Fruit fly (Drosophila melanogaster) whole organism, embryonic: Measurements from ENCODE around the gene dor.
A peak's percentile ranks its signal among the peaks of the same experiment; 100 is the strongest.

ENCODE experiments used
- Adf1 ChIP-seq: fragments of 200-800 bp; sonication (Bioruptor generic); IDR thresholded peaks from 2 replicates; pipeline ENCODE4 v1.3.6; 2022; ENCODE audit warnings: missing biosample characterization, missing genetic modification characterization
- Bgb ChIP-seq: fragments of 200-800 bp; sonication (Bioruptor generic); IDR thresholded peaks from 2 replicates; pipeline ENCODE4 v1.3.6; 2022; ENCODE audit warnings: missing biosample characterization, missing genetic modification characterization; ENCODE audit not compliant: partially characterized antibody
- CG1024 ChIP-seq: fragments of 200-800 bp; sonication (Bioruptor generic); IDR thresholded peaks from 2 replicates; pipeline ENCODE4 v1.3.6; 2022; ENCODE audit warnings: missing biosample characterization, missing genetic modification characterization
- CG10654 ChIP-seq: fragments of 200-800 bp; sonication (Bioruptor generic); optimal IDR thresholded peaks from 2 replicates; lab custom pipeline; 2016; ENCODE audit warnings: missing biosample characterization, missing genetic modification characterization
- CG11456 ChIP-seq: fragments of 200-800 bp; sonication (Bioruptor generic); IDR thresholded peaks from 3 replicates; pipeline ENCODE4 v1.3.6; 2022; ENCODE audit warnings: missing biosample characterization, missing genetic modification characterization
- CG12236 ChIP-seq: fragments of 200-800 bp; sonication (Bioruptor generic); optimal IDR thresholded peaks from 2 replicates; lab custom pipeline; 2016; ENCODE audit warnings: missing biosample characterization, missing genetic modification characterization
- CG1233 ChIP-seq: fragments of 200-800 bp; sonication (Bioruptor generic); optimal IDR thresholded peaks from 4 replicates; lab custom pipeline; 2018; ENCODE audit warnings: missing biosample characterization, mild to moderate bottlenecking, missing genetic modification characterization
- CG13123 ChIP-seq: fragments of 200-800 bp; sonication (Bioruptor generic); optimal IDR thresholded peaks from 2 replicates; lab custom pipeline; 2016; ENCODE audit warnings: missing biosample characterization, missing genetic modification characterization
- CG13894 ChIP-seq: fragments of 200-800 bp; sonication (Bioruptor generic); optimal IDR thresholded peaks from 3 replicates; lab custom pipeline; 2018; ENCODE audit warnings: missing biosample characterization, mild to moderate bottlenecking, missing genetic modification characterization, moderate library complexity
- CG14014 ChIP-seq: fragments of 200-800 bp; sonication (Bioruptor generic); IDR thresholded peaks from 2 replicates; pipeline ENCODE4 v1.3.6; 2022; ENCODE audit warnings: missing biosample characterization, missing genetic modification characterization
- CG14710 ChIP-seq: fragments of 200-800 bp; sonication (Bioruptor generic); optimal IDR thresholded peaks from 3 replicates; lab custom pipeline; 2019; ENCODE audit warnings: missing biosample characterization, mild to moderate bottlenecking, missing genetic modification characterization, moderate library complexity
- CG14860 ChIP-seq: fragments of 200-800 bp; sonication (Bioruptor generic); IDR thresholded peaks from 3 replicates; pipeline ENCODE4 v1.3.6; 2022; ENCODE audit warnings: missing biosample characterization, missing genetic modification characterization; ENCODE audit not compliant: partially characterized antibody
- CG16813 ChIP-seq: fragments of 200-800 bp; sonication (Bioruptor generic); IDR thresholded peaks from 3 replicates; pipeline ENCODE4 v1.3.6; 2022; ENCODE audit warnings: missing biosample characterization, missing genetic modification characterization; ENCODE audit not compliant: partially characterized antibody
- CG1832 ChIP-seq: fragments of 200-800 bp; sonication (Bioruptor generic); optimal IDR thresholded peaks from 2 replicates; lab custom pipeline; 2017; ENCODE audit warnings: missing biosample characterization, mild to moderate bottlenecking, missing genetic modification characterization, inconsistent platforms
- CG32767 ChIP-seq: fragments of 200-800 bp; sonication (Bioruptor generic); IDR thresholded peaks from 2 replicates; pipeline ENCODE4 v1.3.6; 2022; ENCODE audit warnings: missing biosample characterization, missing genetic modification characterization
- CG34376 ChIP-seq: fragments of 200-800 bp; sonication (Bioruptor generic); optimal IDR thresholded peaks from 2 replicates; lab custom pipeline; 2018; ENCODE audit warnings: missing biosample characterization, mild to moderate bottlenecking, missing genetic modification characterization
- CG42726 ChIP-seq: fragments of 200-800 bp; sonication (Bioruptor generic); IDR thresholded peaks from 2 replicates; pipeline ENCODE4 v1.3.6; 2022; ENCODE audit warnings: missing biosample characterization, missing genetic modification characterization; ENCODE audit not compliant: partially characterized antibody
- CG5180 ChIP-seq: fragments of 200-800 bp; sonication (Bioruptor generic); optimal IDR thresholded peaks from 3 replicates; lab custom pipeline; 2017; ENCODE audit warnings: missing biosample characterization, missing genetic modification characterization, mild to moderate bottlenecking, moderate library complexity, missing genetic modification reagents
- CG6791 ChIP-seq: fragments of 200-800 bp; sonication (Bioruptor generic); IDR thresholded peaks from 3 replicates; pipeline ENCODE4 v1.3.6; 2022; ENCODE audit warnings: missing biosample characterization, missing genetic modification characterization; ENCODE audit not compliant: partially characterized antibody
- CG7372 ChIP-seq: fragments of 200-800 bp; sonication (Bioruptor generic); IDR thresholded peaks from 2 replicates; pipeline ENCODE4 v1.3.6; 2022; ENCODE audit warnings: missing biosample characterization, missing genetic modification characterization
- CG7786 ChIP-seq: fragments of 200-800 bp; sonication (Bioruptor generic); optimal IDR thresholded peaks from 2 replicates; lab custom pipeline; 2016; ENCODE audit warnings: missing biosample characterization, missing genetic modification characterization
- CG9727 ChIP-seq: fragments of 200-800 bp; sonication (Bioruptor generic); optimal IDR thresholded peaks from 3 replicates; lab custom pipeline; 2017; ENCODE audit warnings: missing biosample characterization, mild to moderate bottlenecking, missing genetic modification characterization
- Dip3 ChIP-seq: fragments of 200-800 bp; sonication (Bioruptor generic); optimal IDR thresholded peaks from 3 replicates; lab custom pipeline; 2016; ENCODE audit warnings: missing biosample characterization, missing genetic modification characterization
- E2f2 ChIP-seq: fragments of 200-800 bp; sonication (Bioruptor generic); IDR thresholded peaks from 2 replicates; pipeline ENCODE4 v1.3.6; 2022; ENCODE audit warnings: missing biosample characterization, missing genetic modification characterization
- Ravus ChIP-seq: fragments of 200-800 bp; sonication (Bioruptor generic); IDR thresholded peaks from 2 replicates; pipeline ENCODE4 v1.3.6; 2022; ENCODE audit warnings: missing biosample characterization, missing genetic modification characterization
- Rfx ChIP-seq: fragments of 200-800 bp; sonication (Bioruptor generic); IDR thresholded peaks from 2 replicates; pipeline ENCODE4 v1.3.6; 2022; ENCODE audit warnings: missing biosample characterization, missing genetic modification characterization
- Scr ChIP-seq: fragments of 200-800 bp; sonication (Bioruptor generic); IDR thresholded peaks from 2 replicates; pipeline ENCODE4 v1.3.6; 2022; ENCODE audit warnings: missing biosample characterization, missing genetic modification characterization; ENCODE audit not compliant: partially characterized antibody
- Vsx1 ChIP-seq: fragments of 200-800 bp; sonication (Bioruptor generic); optimal IDR thresholded peaks from 2 replicates; lab custom pipeline; 2017; ENCODE audit warnings: missing biosample characterization, mild to moderate bottlenecking, missing genetic modification characterization, missing genetic modification reagents
- amos ChIP-seq: fragments of 200-800 bp; sonication (Bioruptor generic); IDR thresholded peaks from 2 replicates; pipeline ENCODE4 v1.3.6; 2022; ENCODE audit warnings: missing biosample characterization, missing genetic modification characterization; ENCODE audit not compliant: partially characterized antibody
- bab2 ChIP-seq: fragments of 200-800 bp; sonication (Bioruptor generic); optimal IDR thresholded peaks from 2 replicates; lab custom pipeline; 2016; ENCODE audit warnings: missing biosample characterization, missing genetic modification characterization
- cas ChIP-seq: fragments of 200-800 bp; sonication (Bioruptor generic); IDR thresholded peaks from 2 replicates; pipeline ENCODE4 v1.3.6; 2022; ENCODE audit warnings: missing biosample characterization, missing genetic modification characterization
- crol ChIP-seq: fragments of 200-800 bp; sonication (Bioruptor generic); IDR thresholded peaks from 2 replicates; pipeline ENCODE4 v1.3.6; 2022; ENCODE audit warnings: missing biosample characterization, missing genetic modification characterization
- danr ChIP-seq: fragments of 200-800 bp; sonication (Bioruptor generic); IDR thresholded peaks from 2 replicates; pipeline ENCODE4 v1.3.6; 2022; ENCODE audit warnings: missing biosample characterization, missing genetic modification characterization
- dmrt11E ChIP-seq: fragments of 200-800 bp; sonication (Bioruptor generic); optimal IDR thresholded peaks from 3 replicates; lab custom pipeline; 2018; ENCODE audit warnings: missing biosample characterization, mild to moderate bottlenecking, missing genetic modification characterization, moderate library complexity
- ems ChIP-seq: fragments of 200-800 bp; sonication (Bioruptor generic); optimal IDR thresholded peaks from 3 replicates; lab custom pipeline; 2016; ENCODE audit warnings: missing biosample characterization, missing genetic modification characterization
- hbn ChIP-seq: fragments of 200-800 bp; sonication (Bioruptor generic); IDR thresholded peaks from 2 replicates; pipeline ENCODE4 v1.3.6; 2022; ENCODE audit warnings: missing biosample characterization, missing genetic modification characterization; ENCODE audit not compliant: partially characterized antibody
- inv ChIP-seq: fragments of 200-800 bp; sonication (Bioruptor generic); IDR thresholded peaks from 2 replicates; pipeline ENCODE4 v1.3.6; 2022; ENCODE audit warnings: missing biosample characterization, missing genetic modification characterization; ENCODE audit not compliant: partially characterized antibody
- kni ChIP-seq: fragments of 200-800 bp; sonication (Bioruptor generic); optimal IDR thresholded peaks from 3 replicates; lab custom pipeline; 2017; ENCODE audit warnings: mild to moderate bottlenecking, missing biosample characterization, missing genetic modification reagents, missing genetic modification characterization
- lab ChIP-seq: fragments of 200-800 bp; sonication (Bioruptor generic); optimal IDR thresholded peaks from 3 replicates; lab custom pipeline; 2017; ENCODE audit warnings: missing biosample characterization, missing genetic modification characterization, mild to moderate bottlenecking, moderate library complexity, missing genetic modification reagents
- nerfin-2 ChIP-seq: fragments of 200-800 bp; sonication (Bioruptor generic); IDR thresholded peaks from 2 replicates; pipeline ENCODE4 v1.3.6; 2022; ENCODE audit warnings: missing biosample characterization, missing genetic modification characterization; ENCODE audit not compliant: partially characterized antibody
- pnt ChIP-seq: fragments of 200-800 bp; sonication (Bioruptor generic); optimal IDR thresholded peaks from 3 replicates; lab custom pipeline; 2016; ENCODE audit warnings: missing biosample characterization, missing genetic modification characterization
- psq ChIP-seq: fragments of 200-800 bp; sonication (Bioruptor generic); optimal IDR thresholded peaks from 2 replicates; lab custom pipeline; 2017; ENCODE audit warnings: missing biosample characterization, missing genetic modification characterization
- seq ChIP-seq: fragments of 200-800 bp; sonication (Bioruptor generic); IDR thresholded peaks from 2 replicates; pipeline ENCODE4 v1.3.6; 2022; ENCODE audit warnings: missing biosample characterization, missing genetic modification characterization
- sima ChIP-seq: fragments of 200-800 bp; sonication (Bioruptor generic); optimal IDR thresholded peaks from 2 replicates; lab custom pipeline; 2016; ENCODE audit warnings: missing biosample characterization, missing genetic modification characterization
- sna ChIP-seq: fragments of 200-800 bp; sonication (Bioruptor generic); IDR thresholded peaks from 2 replicates; pipeline ENCODE4 v1.3.6; 2022; ENCODE audit warnings: missing biosample characterization, missing genetic modification characterization; ENCODE audit not compliant: partially characterized antibody
- tgo ChIP-seq: fragments of 200-800 bp; sonication (Bioruptor generic); IDR thresholded peaks from 3 replicates; pipeline ENCODE4 v1.3.6; 2022; ENCODE audit warnings: missing biosample characterization, missing genetic modification characterization
- ttk ChIP-seq: fragments of 200-800 bp; sonication (Bioruptor generic); IDR thresholded peaks from 2 replicates; pipeline ENCODE4 v2.1.2; 2022; ENCODE audit warnings: missing biosample characterization, missing genetic modification characterization
- usp ChIP-seq: fragments of >200 bp; optimal IDR thresholded peaks from 2 replicates; lab custom pipeline; 2017; ENCODE audit warnings: missing biosample characterization, missing genetic modification characterization
- vnd ChIP-seq: fragments of 200-800 bp; sonication (Bioruptor generic); IDR thresholded peaks from 3 replicates; pipeline ENCODE4 v1.3.6; 2022; ENCODE audit warnings: missing biosample characterization, missing genetic modification characterization; ENCODE audit not compliant: partially characterized antibody
- wek ChIP-seq: fragments of 200-800 bp; sonication (Bioruptor generic); optimal IDR thresholded peaks from 3 replicates; lab custom pipeline; 2018; ENCODE audit warnings: missing biosample characterization, mild to moderate bottlenecking, missing genetic modification characterization, moderate library complexity
- z ChIP-seq: fragments of 200-800 bp; sonication (Bioruptor generic); IDR thresholded peaks from 3 replicates; pipeline ENCODE4 v1.3.6; 2022; ENCODE audit warnings: missing biosample characterization, missing genetic modification characterization

Gene dor

DNA sequence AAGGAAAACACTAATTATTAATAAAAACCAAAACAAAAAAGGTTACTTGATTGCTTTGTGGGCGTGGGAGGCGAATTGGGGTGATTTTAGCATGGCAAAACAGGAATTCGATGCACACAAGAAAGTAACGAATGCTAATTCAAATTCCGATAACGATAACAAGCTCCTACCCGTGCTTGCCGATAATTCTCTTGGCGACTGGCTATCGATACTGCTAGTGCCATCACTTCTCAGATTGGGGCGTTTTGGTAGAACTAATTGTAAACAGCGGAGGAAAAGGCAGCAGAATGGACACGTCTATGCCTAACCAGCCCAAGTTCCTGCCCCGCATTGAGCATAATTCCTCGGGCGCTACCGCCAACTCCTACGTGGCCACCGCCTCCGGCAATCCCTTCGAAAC lies at the start of gene dor:
dor (plus strand) TSS at position 217 of the 400 bp plus-strand sequence.
- no peak for TF ChIP-seq CG1233 (GFP tag; lab: Kevin White, UChicago)
- no peak for TF ChIP-seq Ravus (GFP tag; lab: Robert Waterston, UW)
- TF ChIP-seq CG7372, result no peak
- TF ChIP-seq lab (GFP tag; lab: Kevin White, UChicago), result no peak
- TF ChIP-seq CG1024 (GFP tag; lab: Robert Waterston, UW), result no peak
- peak; percentile 78 for TF ChIP-seq CG14860 (GFP tag; lab: Robert Waterston, UW)
- TF ChIP-seq z (GFP tag; lab: Robert Waterston, UW), result no peak
- no peak for TF ChIP-seq CG1832 (GFP tag; lab: Kevin White, UChicago)
- no peak for TF ChIP-seq wek (GFP tag; lab: Kevin White, UChicago)
- TF ChIP-seq tgo (GFP tag; lab: Robert Waterston, UW), result no peak
- peak; percentile 70 for TF ChIP-seq inv (GFP tag; lab: Robert Waterston, UW)
- no peak for TF ChIP-seq kni
- no peak for TF ChIP-seq usp (GFP tag; lab: Kevin White, UChicago)
- TF ChIP-seq CG5180, result no peak
- no peak for TF ChIP-seq Dip3
- peak; percentile 83 for TF ChIP-seq sna
- peak; percentile 87 for TF ChIP-seq CG6791 (GFP tag; lab: Robert Waterston, UW)
- TF ChIP-seq danr (GFP tag; lab: Robert Waterston, UW), result no peak
- no peak for TF ChIP-seq psq (GFP tag; lab: Kevin White, UChicago)
- peak; percentile 90 for TF ChIP-seq Bgb (GFP tag; lab: Robert Waterston, UW)
- TF ChIP-seq ems (GFP tag; lab: Kevin White, UChicago), result no peak
- no peak for TF ChIP-seq CG32767 (GFP tag; lab: Robert Waterston, UW)
- no peak for TF ChIP-seq CG12236 (GFP tag; lab: Kevin White, UChicago)
- TF ChIP-seq CG11456 (GFP tag; lab: Robert Waterston, UW), result no peak
- TF ChIP-seq hbn, result peak; percentile 71
- TF ChIP-seq CG14710, result peak; percentile 5
- TF ChIP-seq CG13123 (GFP tag; lab: Kevin White, UChicago), result no peak
- TF ChIP-seq crol (GFP tag; lab: Robert Waterston, UW), result no peak
- no peak for TF ChIP-seq pnt (GFP tag; lab: Kevin White, UChicago)
- no peak for TF ChIP-seq CG10654 (GFP tag; lab: Kevin White, UChicago)
- TF ChIP-seq Scr, result peak; percentile 80
- TF ChIP-seq CG7786, result no peak
- no peak for TF ChIP-seq CG13894 (tag; lab: Kevin White, UChicago)
- no peak for TF ChIP-seq ttk (GFP tag; lab: Robert Waterston, UW)
- TF ChIP-seq CG9727 (GFP tag; lab: Kevin White, UChicago), result no peak
- TF ChIP-seq nerfin-2, result peak; percentile 83
- peak; percentile 72; the same call in 1 of the 2 replicates for TF ChIP-seq CG42726
- TF ChIP-seq Adf1 (GFP tag; lab: Robert Waterston, UW), result no peak
- TF ChIP-seq amos (GFP tag; lab: Robert Waterston, UW), result peak; percentile 82
- no peak for TF ChIP-seq dmrt11E (tag; lab: Kevin White, UChicago)
- no peak for TF ChIP-seq sima
- TF ChIP-seq CG16813 (GFP tag; lab: Robert Waterston, UW), result peak; percentile 85
- peak; percentile 80 for TF ChIP-seq E2f2 (GFP tag; lab: Robert Waterston, UW)
- no peak for TF ChIP-seq CG14014
- TF ChIP-seq Vsx1 (GFP tag; lab: Kevin White, UChicago), result no peak
- TF ChIP-seq Rfx (GFP tag; lab: Robert Waterston, UW), result 0 out of 2 replicates have a peak, but pooled peaks have one; percentile 18
- TF ChIP-seq vnd, result peak; percentile 82
- TF ChIP-seq bab2, result no peak
- TF ChIP-seq seq, result no peak
- TF ChIP-seq CG34376, result no peak
- TF ChIP-seq cas, result no peak
